Worm (Caenorhabditis elegans) whole organism, L2 larva: ENCODE measurements around the gene ZK1307.7.

Experiments used
- ama-1 ChIP-seq: fragments of 150-350 bp; optimal IDR thresholded peaks from 2 replicates; lab custom pipeline; 2018; ENCODE audit warnings: inconsistent platforms
- ceh-16 ChIP-seq: fragments of 150-350 bp; optimal IDR thresholded peaks from 2 replicates; lab custom pipeline; 2014; ENCODE audit warnings: missing biosample characterization, missing genetic modification characterization
- ceh-82 ChIP-seq: fragments of 150-350 bp; optimal IDR thresholded peaks from 2 replicates; lab custom pipeline; 2014; ENCODE audit warnings: missing biosample characterization, missing genetic modification characterization
- nhr-23 ChIP-seq: fragments of 150-350 bp; optimal IDR thresholded peaks from 2 replicates; lab custom pipeline; 2014; ENCODE audit warnings: missing biosample characterization, missing genetic modification reagents, missing genetic modification characterization
- sma-3 ChIP-seq: sonication (generic microtip); optimal IDR thresholded peaks from 2 replicates; lab custom pipeline; 2016; ENCODE audit warnings: missing genetic modification reagents, missing genetic modification characterization, missing compliant biosample characterization
- sma-9 ChIP-seq, 2 experiments: fragments of 150-350 bp in 1 of 2; sonication (generic microtip) in 1 of 2; optimal IDR thresholded peaks; 2 replicates each; lab custom pipeline; 2014 to 2016; ENCODE audit warnings: missing genetic modification characterization in 2 of 2, mild to moderate bottlenecking in 1 of 2, missing biosample characterization in 1 of 2, missing compliant biosample characterization in 1 of 2, missing genetic modification reagents in 1 of 2, moderate library complexity in 1 of 2
- ztf-4 ChIP-seq: fragments of 150-350 bp; optimal IDR thresholded peaks from 2 replicates; lab custom pipeline; 2014; ENCODE audit warnings: missing biosample characterization, missing genetic modification characterization

ce11 chrII:9682044-9682443, 45.6 kb downstream of the ZK1307.7 start:
- TF ChIP-seq ceh-16: no peak
- TF ChIP-seq nhr-23 (tag; lab: Kevin White, UChicago): no peak
- TF ChIP-seq ama-1 (lab: Kevin White, UChicago): no peak
- TF ChIP-seq sma-9 (GFP tag; optimal IDR thresholded peaks at IDR 0.05; lab: Kevin White, UChicago): no peak
- no peak for TF ChIP-seq sma-9 (tag; optimal IDR thresholded peaks at IDR 0.05; lab: Kevin White, UChicago)
- no peak for TF ChIP-seq sma-3 (GFP tag; lab: Kevin White, UChicago)
- no peak for TF ChIP-seq ztf-4
- TF ChIP-seq ceh-82 (tag; lab: Kevin White, UChicago): no peak
